Fruit fly (Drosophila melanogaster): ENCODE data around the gene CG9733.

Gene CG9733

dm6 chr3R:30261838-30262237 lies 15.3 kb upstream of the CG9733 start:
- no peak for TF ChIP-seq CG17801 (GFP tag; optimal IDR thresholded peaks at IDR 0.05; ENCODE audit: partially characterized antibody)

dm6 chr3R:30259561-30259960 lies 13.1 kb upstream of the CG9733 start:
- TF ChIP-seq CG17801 (GFP tag; optimal IDR thresholded peaks at IDR 0.05; ENCODE audit: partially characterized antibody) = no peak

dm6 chr3R:30258991-30259351 lies 12.5 kb upstream of the CG9733 start:
- no peak for TF ChIP-seq CG17801 (GFP tag; optimal IDR thresholded peaks at IDR 0.05; ENCODE audit: partially characterized antibody)

- no peak for TF ChIP-seq CG17801 (GFP tag; optimal IDR thresholded peaks at IDR 0.05; ENCODE audit: partially characterized antibody)
These were observed 11.9 kb upstream of the CG9733 start for dm6 chr3R:30258298-30258990.

- TF ChIP-seq CG17801 (GFP tag; optimal IDR thresholded peaks at IDR 0.05; ENCODE audit: partially characterized antibody) = no peak
These were observed 11.1 kb upstream of the CG9733 start for dm6 chr3R:30257588-30257987.

- TF ChIP-seq CG17801 (GFP tag; optimal IDR thresholded peaks at IDR 0.05; ENCODE audit: partially characterized antibody) = no peak
These were observed 9.7 kb upstream of the CG9733 start for dm6 chr3R:30256233-30256632.

- no peak for TF ChIP-seq CG17801 (GFP tag; optimal IDR thresholded peaks at IDR 0.05; ENCODE audit: partially characterized antibody)
These were observed 9.0 kb upstream of the CG9733 start for dm6 chr3R:30255255-30256121.

dm6 chr3R:30252882-30253281 lies 6.4 kb upstream of the CG9733 start, which contains the start of gene CG18404:
CG18404 (plus strand) TSS chr3R:30253182.
- TF ChIP-seq CG17801 (GFP tag; optimal IDR thresholded peaks at IDR 0.05; ENCODE audit: partially characterized antibody) = no peak

- no peak for TF ChIP-seq CG17801 (GFP tag; optimal IDR thresholded peaks at IDR 0.05; ENCODE audit: partially characterized antibody)
These were observed 5.8 kb upstream of the CG9733 start for dm6 chr3R:30252317-30252716.

dm6 chr3R:30250496-30250978 lies 4.0 kb upstream of the CG9733 start, which contains the start of gene CG9682:
CG9682 (plus strand) TSS chr3R:30250928.
- no peak for TF ChIP-seq CG17801 (GFP tag; optimal IDR thresholded peaks at IDR 0.05; ENCODE audit: partially characterized antibody)

dm6 chr3R:30249283-30249682 lies 2.8 kb upstream of the CG9733 start, which contains the start of gene CG34299:
CG34299 (plus strand) TSS chr3R:30249583.
- TF ChIP-seq CG17801 (GFP tag; optimal IDR thresholded peaks at IDR 0.05; ENCODE audit: partially characterized antibody) = no peak

dm6 chr3R:30248565-30248964 lies 2.1 kb upstream of the CG9733 start:
- TF ChIP-seq CG17801 (GFP tag; optimal IDR thresholded peaks at IDR 0.05; ENCODE audit: partially characterized antibody) = no peak

- TF ChIP-seq CG17801 (GFP tag; optimal IDR thresholded peaks at IDR 0.05; ENCODE audit: partially characterized antibody) = peak; percentile 8
These were observed 1.4 kb upstream of the CG9733 start for dm6 chr3R:30247802-30248363.

- no peak for TF ChIP-seq CG17801 (GFP tag; optimal IDR thresholded peaks at IDR 0.05; ENCODE audit: partially characterized antibody)
These were observed 539 bp downstream of the CG9733 start for dm6 chr3R:30245739-30246589.

All from ovary, adult (tissue).